Fruit fly (Drosophila melanogaster) whole organism, embryonic: Measurements from ENCODE around the gene sals.
A peak's percentile ranks its signal among the peaks of the same experiment; 100 is the strongest.

ENCODE experiments used
- Abd-B ChIP-seq: fragments of 200-800 bp; sonication (Bioruptor generic); optimal IDR thresholded peaks from 2 replicates; lab custom pipeline; 2018; ENCODE audit warnings: missing biosample characterization, mild to moderate bottlenecking, missing genetic modification characterization, moderate library complexity
- Adf1 ChIP-seq: fragments of 200-800 bp; sonication (Bioruptor generic); IDR thresholded peaks from 2 replicates; pipeline ENCODE4 v1.3.6; 2022; ENCODE audit warnings: missing biosample characterization, missing genetic modification characterization
- CG11456 ChIP-seq: fragments of 200-800 bp; sonication (Bioruptor generic); IDR thresholded peaks from 3 replicates; pipeline ENCODE4 v1.3.6; 2022; ENCODE audit warnings: missing biosample characterization, missing genetic modification characterization
- CG11504 ChIP-seq: fragments of 200-800 bp; sonication (Bioruptor generic); optimal IDR thresholded peaks from 3 replicates; lab custom pipeline; 2019; ENCODE audit warnings: missing biosample characterization, mild to moderate bottlenecking, missing genetic modification characterization, moderate library complexity
- CG13775 ChIP-seq: fragments of 200-800 bp; sonication (Bioruptor generic); optimal IDR thresholded peaks from 3 replicates; lab custom pipeline; 2017; ENCODE audit warnings: missing biosample characterization, mild to moderate bottlenecking, missing genetic modification characterization
- CG14441 ChIP-seq: fragments of 200-800 bp; sonication (Bioruptor generic); IDR thresholded peaks from 2 replicates; pipeline ENCODE4 v1.3.6; 2022; ENCODE audit warnings: missing biosample characterization, missing genetic modification characterization
- CG14965 ChIP-seq: fragments of 200-800 bp; sonication (Bioruptor generic); optimal IDR thresholded peaks from 2 replicates; lab custom pipeline; 2016; ENCODE audit warnings: missing biosample characterization, missing genetic modification characterization, borderline replicate concordance
- CG15269 ChIP-seq: fragments of 200-800 bp; sonication (Bioruptor generic); optimal IDR thresholded peaks from 2 replicates; lab custom pipeline; 2018; ENCODE audit warnings: missing biosample characterization, mild to moderate bottlenecking, missing genetic modification characterization, moderate library complexity
- CG17359 ChIP-seq: fragments of 200-800 bp; sonication (Bioruptor generic); optimal IDR thresholded peaks from 3 replicates; lab custom pipeline; 2018; ENCODE audit warnings: missing biosample characterization, mild to moderate bottlenecking, missing genetic modification characterization, moderate library complexity
- CG17385 ChIP-seq: fragments of 200-800 bp; sonication (Bioruptor generic); optimal IDR thresholded peaks from 3 replicates; lab custom pipeline; 2018; ENCODE audit warnings: missing biosample characterization, mild to moderate bottlenecking, missing genetic modification characterization
- CG17612 ChIP-seq: fragments of 200-800 bp; sonication (Bioruptor generic); IDR thresholded peaks from 2 replicates; pipeline ENCODE4 v1.3.6; 2022; ENCODE audit warnings: missing biosample characterization, missing genetic modification characterization
- CG2129 ChIP-seq: fragments of 200-800 bp; sonication (Bioruptor generic); IDR thresholded peaks from 2 replicates; pipeline ENCODE4 v1.3.6; 2022; ENCODE audit warnings: missing biosample characterization, missing genetic modification characterization; ENCODE audit not compliant: partially characterized antibody
- CG2678 ChIP-seq: fragments of 200-800 bp; sonication (Bioruptor generic); optimal IDR thresholded peaks from 3 replicates; lab custom pipeline; 2019; ENCODE audit warnings: missing biosample characterization, mild to moderate bottlenecking, missing genetic modification characterization, moderate library complexity
- CG3065 ChIP-seq: fragments of 200-800 bp; sonication (Bioruptor generic); optimal IDR thresholded peaks from 2 replicates; lab custom pipeline; 2016; ENCODE audit warnings: missing biosample characterization, missing genetic modification characterization
- CG31224 ChIP-seq: fragments of 200-800 bp; sonication (Bioruptor generic); IDR thresholded peaks from 2 replicates; pipeline ENCODE4 v1.3.6; 2022; ENCODE audit warnings: missing biosample characterization, missing genetic modification characterization
- CG4282 ChIP-seq: fragments of 200-800 bp; sonication (Bioruptor generic); optimal IDR thresholded peaks from 2 replicates; lab custom pipeline; 2016; ENCODE audit warnings: missing biosample characterization, missing genetic modification characterization
- CG9437 ChIP-seq: fragments of 200-800 bp; sonication (Bioruptor generic); optimal IDR thresholded peaks from 2 replicates; lab custom pipeline; 2018; ENCODE audit warnings: missing biosample characterization, mild to moderate bottlenecking, missing genetic modification characterization
- CG9609 ChIP-seq: fragments of 200-800 bp; sonication (Bioruptor generic); optimal IDR thresholded peaks from 3 replicates; lab custom pipeline; 2016; ENCODE audit warnings: missing biosample characterization, missing genetic modification characterization
- Dip2 ChIP-seq: fragments of 200-800 bp; sonication (Bioruptor generic); IDR thresholded peaks from 2 replicates; pipeline ENCODE4 v1.3.6; 2022; ENCODE audit warnings: missing biosample characterization, missing genetic modification characterization
- Dip3 ChIP-seq: fragments of 200-800 bp; sonication (Bioruptor generic); optimal IDR thresholded peaks from 3 replicates; lab custom pipeline; 2016; ENCODE audit warnings: missing biosample characterization, missing genetic modification characterization
- E2f1 ChIP-seq: fragments of 200-800 bp; sonication (Bioruptor generic); IDR thresholded peaks from 2 replicates; pipeline ENCODE4 v1.3.6; 2022; ENCODE audit warnings: missing biosample characterization, missing genetic modification characterization
- Ets65A ChIP-seq: fragments of 200-800 bp; sonication (Bioruptor generic); peaks from one replicate; lab custom pipeline; 2016; ENCODE audit warnings: missing biosample characterization, missing genetic modification characterization
- MBD-R2 ChIP-seq: fragments of 200-800 bp; sonication (Bioruptor generic); IDR thresholded peaks from 2 replicates; pipeline ENCODE4 v1.3.6; 2022; ENCODE audit warnings: missing biosample characterization, missing genetic modification characterization
- Meics ChIP-seq: fragments of 200-800 bp; sonication (Bioruptor generic); optimal IDR thresholded peaks from 2 replicates; lab custom pipeline; 2017; ENCODE audit warnings: missing biosample characterization, mild to moderate bottlenecking, missing genetic modification characterization
- Myb ChIP-seq: fragments of 200-800 bp; sonication (Bioruptor generic); optimal IDR thresholded peaks from 2 replicates; lab custom pipeline; 2016; ENCODE audit warnings: missing biosample characterization, missing genetic modification characterization
- Nf-YA ChIP-seq: fragments of 200-800 bp; sonication (Bioruptor generic); IDR thresholded peaks from 2 replicates; pipeline ENCODE4 v1.3.6; 2022; ENCODE audit warnings: missing biosample characterization, missing genetic modification characterization
- PHDP ChIP-seq: fragments of 200-800 bp; sonication (Bioruptor generic); optimal IDR thresholded peaks from 3 replicates; lab custom pipeline; 2018; ENCODE audit warnings: missing biosample characterization, mild to moderate bottlenecking, missing genetic modification characterization, moderate library complexity
- Ptx1 ChIP-seq: fragments of 200-800 bp; sonication (Bioruptor generic); IDR thresholded peaks from 2 replicates; pipeline ENCODE4 v1.3.6; 2022; ENCODE audit warnings: missing biosample characterization, missing genetic modification characterization
- Stat92E ChIP-seq, 3 experiments: fragments of >200 bp in 2 of 3; fragments of 200-800 bp in 1 of 3; sonication (Bioruptor generic) in 1 of 3; optimal IDR thresholded peaks; 2 replicates each; lab custom pipeline; 2017 to 2019; ENCODE audit warnings: missing biosample characterization in 3 of 3, missing genetic modification characterization in 3 of 3, mild to moderate bottlenecking in 1 of 3, moderate library complexity in 1 of 3
- bcd ChIP-seq: fragments of 200-800 bp; sonication (Bioruptor generic); optimal IDR thresholded peaks from 2 replicates; lab custom pipeline; 2017; ENCODE audit warnings: missing biosample characterization, mild to moderate bottlenecking, missing genetic modification characterization
- chinmo ChIP-seq: fragments of 200-800 bp; sonication (Bioruptor generic); IDR thresholded peaks from 4 replicates; pipeline ENCODE4 v1.3.6; 2022; ENCODE audit warnings: missing biosample characterization, missing genetic modification characterization; ENCODE audit not compliant: partially characterized antibody
- dpn ChIP-seq, 2 experiments: fragments of 200-800 bp; sonication (Bioruptor generic); optimal IDR thresholded peaks; 3 replicates each; lab custom pipeline; 2016; ENCODE audit warnings: missing biosample characterization in 2 of 2, missing genetic modification characterization in 2 of 2
- en ChIP-seq: fragments of 200-800 bp; sonication (Bioruptor generic); optimal IDR thresholded peaks from 2 replicates; lab custom pipeline; 2016; ENCODE audit warnings: missing biosample characterization, missing genetic modification characterization
- fu2 ChIP-seq: fragments of 200-800 bp; sonication (Bioruptor generic); optimal IDR thresholded peaks from 2 replicates; lab custom pipeline; 2016; ENCODE audit warnings: missing biosample characterization, missing genetic modification characterization
- grau ChIP-seq: fragments of 200-800 bp; optimal IDR thresholded peaks from 3 replicates; lab custom pipeline; 2019; ENCODE audit warnings: missing biosample characterization, mild to moderate bottlenecking, missing genetic modification characterization, moderate library complexity
- insv ChIP-seq, 2 experiments: fragments of 200-800 bp; sonication (Bioruptor generic); optimal IDR thresholded peaks; 3 replicates each; lab custom pipeline; 2016 to 2018; ENCODE audit warnings: missing biosample characterization in 2 of 2, missing genetic modification characterization in 2 of 2
- ken ChIP-seq: fragments of 200-800 bp; sonication (Bioruptor generic); IDR thresholded peaks from 3 replicates; pipeline ENCODE4 v1.3.6; 2022; ENCODE audit warnings: missing biosample characterization, missing genetic modification characterization
- lilli ChIP-seq: fragments of 200-800 bp; sonication (Bioruptor generic); optimal IDR thresholded peaks from 3 replicates; lab custom pipeline; 2016; ENCODE audit warnings: missing biosample characterization, missing genetic modification characterization
- mirr ChIP-seq: fragments of 200-800 bp; sonication (Bioruptor generic); optimal IDR thresholded peaks from 3 replicates; lab custom pipeline; 2018; ENCODE audit warnings: missing biosample characterization, mild to moderate bottlenecking, missing genetic modification characterization
- pan ChIP-seq, 4 experiments: fragments of >200 bp in 3 of 4; fragments of 200-800 bp in 1 of 4; sonication (Bioruptor generic) in 1 of 4; optimal IDR thresholded peaks in 3 of 4; IDR thresholded peaks in 1 of 4; 2 replicates each; pipeline versions ENCODE4 v1.3.6 to Lab custom; 2017 to 2022; ENCODE audit warnings: missing biosample characterization in 2 of 4, missing genetic modification characterization in 2 of 4, mixed read lengths in 1 of 4
- phol ChIP-seq: fragments of 200-800 bp; sonication (Bioruptor generic); optimal IDR thresholded peaks from 3 replicates; lab custom pipeline; 2018; ENCODE audit warnings: missing biosample characterization, mild to moderate bottlenecking, missing genetic modification characterization, moderate library complexity
- row ChIP-seq: fragments of 200-800 bp; sonication (Bioruptor generic); IDR thresholded peaks from 3 replicates; pipeline ENCODE4 v1.3.6; 2022; ENCODE audit warnings: missing biosample characterization, missing genetic modification characterization
- sim ChIP-seq: fragments of 200-800 bp; sonication (Bioruptor generic); IDR thresholded peaks from 2 replicates; pipeline ENCODE4 v1.3.6; 2022; ENCODE audit warnings: missing biosample characterization, missing genetic modification characterization
- slbo ChIP-seq: fragments of 200-800 bp; sonication (Bioruptor generic); IDR thresholded peaks from 2 replicates; pipeline ENCODE4 v1.3.6; 2022; ENCODE audit warnings: missing biosample characterization, missing genetic modification characterization
- sug ChIP-seq: fragments of 200-800 bp; optimal IDR thresholded peaks from 2 replicates; lab custom pipeline; 2019; ENCODE audit warnings: missing biosample characterization, mild to moderate bottlenecking, missing genetic modification characterization, moderate library complexity
- trh ChIP-seq: fragments of 200-800 bp; sonication (Bioruptor generic); optimal IDR thresholded peaks from 2 replicates; lab custom pipeline; 2016; ENCODE audit warnings: missing biosample characterization, missing genetic modification characterization
- ttk ChIP-seq: fragments of 200-800 bp; sonication (Bioruptor generic); IDR thresholded peaks from 2 replicates; pipeline ENCODE4 v2.1.2; 2022; ENCODE audit warnings: missing biosample characterization, missing genetic modification characterization
- zfh2 ChIP-seq: fragments of 200-800 bp; sonication (Bioruptor generic); optimal IDR thresholded peaks from 2 replicates; lab custom pipeline; 2016; ENCODE audit warnings: missing biosample characterization, missing genetic modification characterization

sals gene

dm6 chr3R:11460502-11461358 lies 9.1 kb upstream of the sals start, which contains the start of gene PGRP-LB (continued):
- TF ChIP-seq CG14965 (GFP tag; lab: Kevin White, UChicago) (no peak), CG2129 (GFP tag; lab: Robert Waterston, UW) (no peak), CG17385 (peak; percentile 11), Ets65A (GFP tag; lab: Kevin White, UChicago) (peak; percentile 91), Dip3 (GFP tag; lab: Kevin White, UChicago) (peak; percentile 25), CG2678 (tag; lab: Kevin White, UChicago) (peak; percentile 49), CG13775 (GFP tag; lab: Kevin White, UChicago) (peak; percentile 34), CG4282 (no peak), Adf1 (GFP tag; lab: Robert Waterston, UW) (peak; percentile 32; the same call in 1 of the 2 replicates), E2f1 (GFP tag; lab: Robert Waterston, UW) (0 out of 2 replicates have a peak, but pooled peaks have one; percentile 22), Dip2 (GFP tag; lab: Robert Waterston, UW) (no peak), mirr (GFP tag; lab: Kevin White, UChicago) (peak; percentile 26), sim (GFP tag; lab: Robert Waterston, UW) (no peak), row (GFP tag; lab: Robert Waterston, UW) (peak; percentile 67), sug (peak; percentile 93), slbo (GFP tag; lab: Robert Waterston, UW) (peak; percentile 36; the same call in 1 of the 2 replicates), CG11456 (0 out of 3 replicates have a peak, but pooled peaks have one; percentile 51), CG17359 (tag; lab: Kevin White, UChicago) (no peak), CG9609 (GFP tag; lab: Kevin White, UChicago) (peak; percentile 30), Meics (GFP tag; lab: Kevin White, UChicago) (peak; percentile 56), PHDP (tag; lab: Kevin White, UChicago) (peak; percentile 2), phol (tag; lab: Kevin White, UChicago) (peak; percentile 7), Nf-YA (GFP tag; lab: Robert Waterston, UW) (no peak), MBD-R2 (GFP tag; lab: Robert Waterston, UW) (0 out of 2 replicates have a peak, but pooled peaks have one; percentile 13), pan (optimal IDR thresholded peaks at IDR 0.05; lab: Kevin White, UChicago) (no peak), pan (GFP tag; optimal IDR thresholded peaks at IDR 0.05 in 1 of 2, IDR thresholded peaks at IDR 0.05 in 1 of 2) (peak in 1 of 2 experiments; percentile 40), CG17612 (GFP tag; lab: Robert Waterston, UW) (no peak), CG15269 (tag; lab: Kevin White, UChicago) (peak; percentile 29), lilli (GFP tag; lab: Kevin White, UChicago) (peak; percentile 44), CG3065 (GFP tag; lab: Kevin White, UChicago) (no peak), CG11504 (tag; lab: Kevin White, UChicago) (peak; percentile 45), insv (GFP tag; optimal IDR thresholded peaks at IDR 0.05; lab: Kevin White, UChicago) (no peak), grau (tag; lab: Kevin White, UChicago) (peak; percentile 38), zfh2 (peak; percentile 21), Stat92E (GFP tag; optimal IDR thresholded peaks at IDR 0.05; lab: Kevin White, UChicago) (peak in 1 of 3 experiments; percentile 47), Ptx1 (GFP tag; lab: Robert Waterston, UW) (peak; percentile 38; the same call in 1 of the 2 replicates), chinmo (GFP tag; lab: Robert Waterston, UW) (0 out of 4 replicates have a peak, but pooled peaks have one; percentile 66), CG9437 (GFP tag; lab: Kevin White, UChicago) (peak; percentile 7), bcd (GFP tag; lab: Kevin White, UChicago) (peak; percentile 9), ken (GFP tag; lab: Robert Waterston, UW) (0 out of 3 replicates have a peak, but pooled peaks have one; percentile 38), CG31224 (GFP tag; lab: Robert Waterston, UW) (no peak), Myb (GFP tag; lab: Kevin White, UChicago) (peak; percentile 16), en (GFP tag; lab: Kevin White, UChicago) (no peak), trh (GFP tag; lab: Kevin White, UChicago) (no peak), fu2 (peak; percentile 12), Abd-B (no peak), ttk (no peak), dpn (GFP tag; optimal IDR thresholded peaks at IDR 0.05; lab: Kevin White, UChicago) (peak; percentile 21 to 29), CG14441 (GFP tag; lab: Robert Waterston, UW) (no peak)
